Worm (Caenorhabditis elegans) whole organism, mixed stage, embryonic: ENCODE data around the gene tag-180.

Source experiments
- M03D4.4 ChIP-seq: sonication (generic microtip); optimal IDR thresholded peaks from 2 replicates; lab custom pipeline; 2017; ENCODE audit warnings: mild to moderate bottlenecking, missing genetic modification characterization, missing compliant biosample characterization
- bed-3 ChIP-seq: fragments of 200-800 bp; sonication (Bioruptor generic); optimal IDR thresholded peaks from 3 replicates; lab custom pipeline; 2018; ENCODE audit warnings: mild to moderate bottlenecking, missing genetic modification characterization, moderate library complexity, missing compliant biosample characterization
- blmp-1 ChIP-seq: fragments of 150-350 bp; optimal IDR thresholded peaks from 2 replicates; lab custom pipeline; 2014; ENCODE audit warnings: missing biosample characterization, missing genetic modification characterization
- ceh-39 ChIP-seq: fragments of 150-350 bp; optimal IDR thresholded peaks from 2 replicates; lab custom pipeline; 2014; ENCODE audit warnings: missing biosample characterization, missing genetic modification characterization
- ceh-83 ChIP-seq: fragments of 200-800 bp; sonication (Bioruptor generic); optimal IDR thresholded peaks from 2 replicates; lab custom pipeline; 2018; ENCODE audit warnings: mild to moderate bottlenecking, missing genetic modification characterization, missing compliant biosample characterization
- ces-1 ChIP-seq: fragments of 150-350 bp; optimal IDR thresholded peaks from 2 replicates; lab custom pipeline; 2014; ENCODE audit warnings: missing biosample characterization, missing genetic modification reagents, missing genetic modification characterization
- drap-1 ChIP-seq: fragments of 200-800 bp; sonication (Bioruptor generic); optimal IDR thresholded peaks from 3 replicates; lab custom pipeline; 2018; ENCODE audit warnings: mild to moderate bottlenecking, missing genetic modification characterization, missing compliant biosample characterization
- elt-1 ChIP-seq: sonication (generic microtip); optimal IDR thresholded peaks from 2 replicates; lab custom pipeline; 2017; ENCODE audit warnings: missing genetic modification characterization, mild to moderate bottlenecking, missing compliant biosample characterization, antibody characterized with exemption, moderate library complexity, borderline replicate concordance; ENCODE audit not compliant: insufficient read depth
- elt-3 ChIP-seq: fragments of 150-350 bp; optimal IDR thresholded peaks from 2 replicates; lab custom pipeline; 2014; ENCODE audit warnings: missing biosample characterization, missing genetic modification characterization
- flh-1 ChIP-seq: fragments of 200-800 bp; sonication (Bioruptor generic); optimal IDR thresholded peaks from 2 replicates; lab custom pipeline; 2018; ENCODE audit warnings: mild to moderate bottlenecking, missing genetic modification characterization, moderate library complexity, missing compliant biosample characterization
- ham-2 ChIP-seq: fragments of 200-800 bp; sonication (Bioruptor generic); optimal IDR thresholded peaks from 2 replicates; lab custom pipeline; 2018; ENCODE audit warnings: mild to moderate bottlenecking, missing genetic modification characterization, missing compliant biosample characterization
- lin-13 ChIP-seq: fragments of 150-350 bp; optimal IDR thresholded peaks from 2 replicates; lab custom pipeline; 2014; ENCODE audit warnings: missing biosample characterization, missing genetic modification characterization
- lin-32 ChIP-seq: fragments of 200-800 bp; sonication (Bioruptor generic); optimal IDR thresholded peaks from 2 replicates; lab custom pipeline; 2018; ENCODE audit warnings: mild to moderate bottlenecking, missing genetic modification characterization, missing compliant biosample characterization
- lsy-2 ChIP-seq: fragments of 150-350 bp; optimal IDR thresholded peaks from 2 replicates; lab custom pipeline; 2014; ENCODE audit warnings: missing biosample characterization, missing genetic modification characterization
- mab-5 ChIP-seq: fragments of 150-350 bp; optimal IDR thresholded peaks from 2 replicates; lab custom pipeline; 2014; ENCODE audit warnings: missing biosample characterization, missing genetic modification characterization
- mep-1 ChIP-seq: fragments of 150-350 bp; optimal IDR thresholded peaks from 2 replicates; lab custom pipeline; 2017; ENCODE audit warnings: missing biosample characterization, missing genetic modification reagents, missing genetic modification characterization, inconsistent platforms
- mls-2 ChIP-seq: sonication (generic microtip); optimal IDR thresholded peaks from 2 replicates; lab custom pipeline; 2016; ENCODE audit warnings: mild to moderate bottlenecking, missing genetic modification characterization, moderate library complexity, missing compliant biosample characterization
- nhr-12 ChIP-seq: fragments of 150-350 bp; optimal IDR thresholded peaks from 2 replicates; lab custom pipeline; 2014; ENCODE audit warnings: missing biosample characterization, missing genetic modification characterization
- nhr-2 ChIP-seq: fragments of 150-350 bp; optimal IDR thresholded peaks from 2 replicates; lab custom pipeline; 2014; ENCODE audit warnings: missing biosample characterization, missing genetic modification characterization
- nhr-237 ChIP-seq: fragments of 150-350 bp; optimal IDR thresholded peaks from 2 replicates; lab custom pipeline; 2014; ENCODE audit warnings: missing biosample characterization, missing genetic modification characterization
- nhr-28 ChIP-seq: fragments of 150-350 bp; optimal IDR thresholded peaks from 2 replicates; lab custom pipeline; 2014; ENCODE audit warnings: missing biosample characterization, missing genetic modification characterization
- nhr-76 ChIP-seq: sonication (generic microtip); optimal IDR thresholded peaks from 2 replicates; lab custom pipeline; 2017; ENCODE audit warnings: missing biosample characterization, missing genetic modification characterization
- pha-4 ChIP-seq: fragments of 150-350 bp; optimal IDR thresholded peaks from 2 replicates; lab custom pipeline; 2018; ENCODE audit warnings: missing biosample characterization, missing genetic modification reagents, missing genetic modification characterization
- sem-2 ChIP-seq: fragments of 200-800 bp; sonication (Bioruptor generic); optimal IDR thresholded peaks from 2 replicates; lab custom pipeline; 2018; ENCODE audit warnings: mild to moderate bottlenecking, missing genetic modification characterization, missing compliant biosample characterization
- sptf-1 ChIP-seq: sonication (generic microtip); optimal IDR thresholded peaks from 2 replicates; lab custom pipeline; 2017; ENCODE audit warnings: mild to moderate bottlenecking, missing genetic modification characterization, moderate library complexity, missing compliant biosample characterization
- unc-120 ChIP-seq: sonication (generic microtip); optimal IDR thresholded peaks from 2 replicates; lab custom pipeline; 2017; ENCODE audit warnings: missing genetic modification characterization, missing compliant biosample characterization; ENCODE audit not compliant: poor library complexity, severe bottlenecking
- unc-39 ChIP-seq: fragments of 150-350 bp; optimal IDR thresholded peaks from 2 replicates; lab custom pipeline; 2014; ENCODE audit warnings: missing biosample characterization, missing genetic modification characterization
- unc-62 ChIP-seq: fragments of 150-350 bp; optimal IDR thresholded peaks from 2 replicates; lab custom pipeline; 2014; ENCODE audit warnings: missing biosample characterization, missing genetic modification reagents, missing genetic modification characterization
- ztf-11 ChIP-seq: fragments of 150-350 bp; optimal IDR thresholded peaks from 2 replicates; lab custom pipeline; 2014; ENCODE audit warnings: missing biosample characterization, missing genetic modification characterization

Gene tag-180

DNA sequence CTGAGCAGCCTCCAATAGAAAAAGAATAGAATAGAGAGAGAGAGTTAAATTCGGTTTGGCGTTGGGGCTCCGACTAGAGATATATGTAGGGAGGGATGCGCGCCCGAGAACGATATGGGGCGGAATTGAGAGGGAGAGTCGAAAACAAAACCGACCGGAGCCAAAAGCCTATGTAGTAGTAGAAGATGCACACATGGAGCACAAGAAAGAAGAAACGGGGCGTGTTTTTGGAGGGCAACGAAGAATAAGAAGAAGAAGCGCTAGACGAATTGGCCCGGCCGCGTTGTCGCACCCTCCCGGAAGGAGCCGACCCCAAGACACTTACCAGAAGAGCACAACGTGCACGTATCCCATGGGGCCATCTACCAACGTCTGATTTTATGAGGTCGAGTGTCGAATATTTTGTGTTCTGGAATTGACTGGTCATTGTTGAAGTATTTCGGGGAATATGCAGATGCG lies at the start of gene tag-180:
TSS of gene tag-180 (minus strand) at position 409 of the 459 bp plus-strand sequence.
- TF ChIP-seq ces-1 (peak; percentile 38), ham-2 (no peak)

DNA sequence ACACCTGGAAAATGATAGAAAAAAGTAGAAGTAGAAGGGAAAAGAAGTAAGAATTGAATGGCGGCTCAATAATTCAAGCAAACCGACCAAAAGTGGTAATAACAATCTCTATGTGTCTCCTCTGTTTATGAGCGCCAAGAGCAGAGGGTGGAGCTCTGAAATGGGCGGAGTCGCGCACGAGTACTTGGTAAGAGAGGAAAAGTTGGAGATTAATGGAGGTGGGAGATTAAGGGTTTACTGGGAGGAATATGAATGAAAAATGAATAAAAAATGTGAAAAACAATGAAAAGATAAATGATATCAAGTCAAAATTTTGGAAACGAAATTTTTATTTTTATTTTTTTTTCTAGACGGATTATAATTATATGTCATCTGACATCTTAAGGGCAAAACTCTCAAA lies 48.5 kb upstream of the tag-180 start:
- TF ChIP-seq nhr-28 (tag; lab: Kevin White, UChicago) (no peak), unc-39 (tag; lab: Kevin White, UChicago) (no peak), nhr-2 (tag; lab: Kevin White, UChicago) (no peak), ceh-39 (no peak), flh-1 (GFP tag; lab: Kevin White, UChicago) (no peak), elt-3 (tag; lab: Kevin White, UChicago) (no peak), lsy-2 (tag; lab: Kevin White, UChicago) (no peak), mls-2 (no peak)

DNA sequence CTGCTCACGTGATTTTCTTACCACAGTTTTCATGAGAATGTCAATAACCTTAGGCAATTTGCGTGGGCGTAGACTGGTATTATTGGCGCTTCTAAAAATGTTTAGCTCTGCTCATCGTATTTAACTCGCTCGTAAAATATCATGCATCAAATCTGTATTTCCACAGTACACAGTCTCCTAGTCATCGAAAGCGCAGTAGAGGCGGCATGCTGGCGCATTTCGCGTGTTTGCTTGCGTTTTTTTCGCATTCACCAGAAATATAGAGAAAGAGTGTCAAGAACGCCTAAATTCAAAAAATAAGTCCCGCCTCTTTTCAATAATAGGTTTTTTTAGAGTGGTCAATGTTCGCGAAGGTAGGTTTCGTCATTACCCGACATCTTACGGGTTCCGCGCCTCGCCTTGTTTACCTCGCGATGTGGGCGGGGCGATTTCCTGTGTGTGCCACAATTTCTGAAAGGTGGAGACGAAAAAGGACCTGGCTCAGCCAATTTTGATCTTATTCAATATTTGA lies 47.4 kb upstream of the tag-180 start:
- TF ChIP-seq lsy-2 (tag; lab: Kevin White, UChicago): no peak
- no peak for TF ChIP-seq sptf-1
- no peak for TF ChIP-seq ces-1
- no peak for TF ChIP-seq flh-1 (GFP tag; lab: Kevin White, UChicago)
- no peak for TF ChIP-seq M03D4.4 (tag; lab: Kevin White, UChicago)
- no peak for TF ChIP-seq lin-32 (GFP tag; lab: Kevin White, UChicago)
- TF ChIP-seq nhr-76 (tag; lab: Kevin White, UChicago): no peak
- TF ChIP-seq unc-62: no peak
- TF ChIP-seq unc-120 (tag; lab: Kevin White, UChicago): no peak
- no peak for TF ChIP-seq blmp-1 (tag; lab: Kevin White, UChicago)
- no peak for TF ChIP-seq mls-2
- no peak for TF ChIP-seq nhr-28 (tag; lab: Kevin White, UChicago)
- TF ChIP-seq nhr-237 (tag; lab: Kevin White, UChicago): no peak

DNA sequence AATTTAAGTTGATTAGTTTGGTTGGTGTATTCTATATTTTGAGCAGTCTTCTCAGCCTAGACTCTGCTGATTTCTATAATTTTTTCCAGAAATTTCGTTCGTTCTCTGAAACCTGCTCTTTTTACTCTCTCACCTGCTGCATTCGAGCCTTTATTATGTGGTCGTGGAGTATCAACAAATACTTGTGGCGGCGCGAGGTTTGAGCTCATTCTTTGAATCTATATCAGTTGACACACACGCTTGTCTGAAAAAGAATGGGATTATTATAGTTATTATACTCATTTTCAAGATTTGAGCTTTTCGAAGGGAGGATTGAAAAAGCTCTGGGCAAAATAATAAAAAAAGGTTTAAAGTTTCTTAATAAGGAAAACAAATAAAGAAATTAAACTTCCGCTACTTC lies 46.8 kb upstream of the tag-180 start:
- TF ChIP-seq nhr-2 (tag; lab: Kevin White, UChicago): no peak
- TF ChIP-seq mab-5 (tag; lab: Kevin White, UChicago): no peak
- no peak for TF ChIP-seq drap-1 (GFP tag; lab: Kevin White, UChicago)
- no peak for TF ChIP-seq lin-13
- no peak for TF ChIP-seq bed-3 (GFP tag; lab: Kevin White, UChicago)
- no peak for TF ChIP-seq pha-4 (tag; lab: Kevin White, UChicago)
- TF ChIP-seq mls-2: no peak
- no peak for TF ChIP-seq sem-2 (GFP tag; lab: Kevin White, UChicago)
- TF ChIP-seq nhr-76 (tag; lab: Kevin White, UChicago): no peak
- TF ChIP-seq nhr-12 (tag; lab: Kevin White, UChicago): no peak
- no peak for TF ChIP-seq mep-1 (tag; lab: Kevin White, UChicago)

DNA sequence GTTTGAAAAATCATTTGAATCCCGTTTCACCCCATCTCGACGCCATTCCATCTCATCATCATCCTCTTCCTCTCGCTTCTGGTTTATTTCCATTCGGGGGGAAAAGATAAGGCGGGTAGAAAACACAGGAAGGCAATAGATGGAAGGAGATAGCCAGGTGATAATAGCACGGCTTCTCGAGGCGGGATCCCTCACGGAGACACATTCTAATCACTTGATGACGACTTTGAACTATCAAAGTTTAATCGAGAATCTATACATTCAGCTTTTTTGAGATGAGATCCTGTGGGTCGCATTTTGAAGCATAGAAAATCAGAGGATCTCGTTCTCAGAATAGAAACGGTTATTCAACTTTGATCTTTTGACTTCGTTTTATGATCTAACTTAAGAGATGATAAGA lies 42.8 kb upstream of the tag-180 start, which contains the start of gene C33B4.2:
TSS of gene C33B4.2 (minus strand) at position 165 of the 400 bp plus-strand sequence.
- TF ChIP-seq ces-1 (no peak), sptf-1 (no peak), lin-13 (no peak), ceh-83 (GFP tag; lab: Kevin White, UChicago) (no peak), pha-4 (tag; lab: Kevin White, UChicago) (no peak), flh-1 (GFP tag; lab: Kevin White, UChicago) (no peak), blmp-1 (tag; lab: Kevin White, UChicago) (no peak), ham-2 (peak; percentile 4), ztf-11 (tag; lab: Kevin White, UChicago) (no peak), nhr-237 (tag; lab: Kevin White, UChicago) (no peak), sem-2 (GFP tag; lab: Kevin White, UChicago) (no peak), nhr-28 (tag; lab: Kevin White, UChicago) (no peak), elt-1 (peak; percentile 70), M03D4.4 (tag; lab: Kevin White, UChicago) (no peak)

DNA sequence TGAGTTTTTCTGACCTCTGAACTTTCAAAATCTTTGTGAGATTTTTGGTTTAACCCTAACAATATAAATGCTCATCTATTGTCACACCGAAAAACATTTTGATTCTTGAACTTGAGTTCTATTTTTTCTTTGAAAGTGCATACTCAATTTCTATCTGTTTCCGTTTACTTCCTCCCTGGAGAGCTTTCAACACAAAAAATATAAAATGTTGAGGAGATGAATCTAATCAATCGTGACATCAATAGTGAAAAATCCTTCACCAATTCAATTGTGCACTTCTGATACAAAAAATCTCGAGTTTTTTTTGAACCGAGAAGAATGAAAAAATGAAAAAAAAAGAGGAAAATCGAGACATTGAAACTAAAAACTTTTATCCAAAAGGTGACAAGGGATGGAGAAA lies 32.5 kb upstream of the tag-180 start:
- TF ChIP-seq ces-1: peak; percentile 5
- no peak for TF ChIP-seq unc-120 (tag; lab: Kevin White, UChicago)
- no peak for TF ChIP-seq nhr-12 (tag; lab: Kevin White, UChicago)
